Worm (Caenorhabditis elegans) whole organism, late embryonic: ENCODE results near the gene C08E3.1.

Experiments
- ceh-48 ChIP-seq: sonication (generic microtip); optimal IDR thresholded peaks from 2 replicates; lab custom pipeline; 2016; ENCODE audit warnings: missing genetic modification characterization, inconsistent platforms, missing compliant biosample characterization
- pha-4 ChIP-seq: fragments of 150-350 bp; optimal IDR thresholded peaks from 2 replicates; lab custom pipeline; 2018; ENCODE audit warnings: missing biosample characterization, missing genetic modification reagents, missing genetic modification characterization
- pqm-1 ChIP-seq: sonication (generic microtip); optimal IDR thresholded peaks from 2 replicates; lab custom pipeline; 2016; ENCODE audit warnings: missing genetic modification characterization, missing compliant biosample characterization
- ztf-16 ChIP-seq: sonication (generic microtip); optimal IDR thresholded peaks from 2 replicates; lab custom pipeline; 2017; ENCODE audit warnings: missing genetic modification characterization, missing compliant biosample characterization

- TF ChIP-seq ztf-16 (tag; lab: Kevin White, UChicago) (no peak), pha-4 (no peak), pqm-1 (no peak), ceh-48 (no peak)
Observed at ce11 chrII:1668913-1669312, 35.3 kb downstream of the C08E3.1 start, which contains the start of gene srw-97.
